Worm (Caenorhabditis elegans) whole organism, late embryonic: ENCODE data around the gene ZK971.1.

Experiments
- F13H6.1 ChIP-seq: sonication (generic microtip); optimal IDR thresholded peaks from 2 replicates; lab custom pipeline; 2016; ENCODE audit warnings: missing genetic modification characterization, missing compliant biosample characterization
- K09A11.1 ChIP-seq: sonication (generic microtip); optimal IDR thresholded peaks from 2 replicates; lab custom pipeline; 2017; ENCODE audit warnings: antibody characterized with exemption, mild to moderate bottlenecking, missing genetic modification characterization, missing compliant biosample characterization; ENCODE audit not compliant: insufficient read depth
- Y22D7AL.16 ChIP-seq: sonication (generic microtip); optimal IDR thresholded peaks from 2 replicates; lab custom pipeline; 2016; ENCODE audit warnings: missing genetic modification characterization, missing compliant biosample characterization
- ama-1 ChIP-seq: fragments of 150-350 bp; optimal IDR thresholded peaks from 2 replicates; lab custom pipeline; 2014
- ceh-18 ChIP-seq: sonication (generic microtip); optimal IDR thresholded peaks from 2 replicates; lab custom pipeline; 2016; ENCODE audit warnings: missing genetic modification characterization, missing compliant biosample characterization
- ceh-19 ChIP-seq: fragments of 200-800 bp; sonication (Bioruptor generic); optimal IDR thresholded peaks from 2 replicates; lab custom pipeline; 2018; ENCODE audit warnings: mild to moderate bottlenecking, missing genetic modification characterization, missing compliant biosample characterization
- ceh-22 ChIP-seq: sonication (generic microtip); optimal IDR thresholded peaks from 2 replicates; lab custom pipeline; 2017; ENCODE audit warnings: missing biosample characterization, missing genetic modification characterization
- ceh-24 ChIP-seq: sonication (generic microtip); optimal IDR thresholded peaks from 2 replicates; lab custom pipeline; 2016; ENCODE audit warnings: mild to moderate bottlenecking, missing genetic modification characterization, missing compliant biosample characterization
- ceh-30 ChIP-seq: fragments of 150-350 bp; optimal IDR thresholded peaks from 2 replicates; lab custom pipeline; 2014; ENCODE audit warnings: missing biosample characterization, missing genetic modification characterization
- ceh-45 ChIP-seq: fragments of 200-800 bp; sonication (Bioruptor generic); IDR thresholded peaks from 2 replicates; pipeline ENCODE4 v1.3.6; 2022; ENCODE audit warnings: missing genetic modification reagents, missing genetic modification characterization, missing compliant biosample characterization
- ceh-48 ChIP-seq: sonication (generic microtip); optimal IDR thresholded peaks from 2 replicates; lab custom pipeline; 2016; ENCODE audit warnings: missing genetic modification characterization, inconsistent platforms, missing compliant biosample characterization
- ceh-6 ChIP-seq: fragments of 200-800 bp; sonication (Bioruptor generic); optimal IDR thresholded peaks from 2 replicates; lab custom pipeline; 2018; ENCODE audit warnings: mild to moderate bottlenecking, missing genetic modification characterization, missing compliant biosample characterization
- ceh-9 ChIP-seq: sonication (generic microtip); optimal IDR thresholded peaks from 2 replicates; lab custom pipeline; 2016; ENCODE audit warnings: mild to moderate bottlenecking, missing genetic modification characterization, inconsistent platforms, missing compliant biosample characterization
- che-1 ChIP-seq: sonication (generic microtip); optimal IDR thresholded peaks from 2 replicates; lab custom pipeline; 2016; ENCODE audit warnings: mild to moderate bottlenecking, missing genetic modification characterization, missing compliant biosample characterization
- dmd-4 ChIP-seq: sonication (generic microtip); optimal IDR thresholded peaks from 2 replicates; lab custom pipeline; 2016; ENCODE audit warnings: borderline replicate concordance, missing genetic modification characterization, missing compliant biosample characterization
- elt-2 ChIP-seq: sonication (generic microtip); optimal IDR thresholded peaks from 2 replicates; lab custom pipeline; 2016; ENCODE audit warnings: missing genetic modification reagents, missing genetic modification characterization, missing compliant biosample characterization
- ets-4 ChIP-seq: sonication (generic microtip); optimal IDR thresholded peaks from 2 replicates; lab custom pipeline; 2016; ENCODE audit warnings: missing genetic modification characterization, missing compliant biosample characterization
- eyg-1 ChIP-seq: sonication (generic microtip); optimal IDR thresholded peaks from 2 replicates; lab custom pipeline; 2016; ENCODE audit warnings: missing genotype, missing genetic modification characterization, missing compliant biosample characterization
- fax-1 ChIP-seq: sonication (generic microtip); optimal IDR thresholded peaks from 2 replicates; lab custom pipeline; 2016; ENCODE audit warnings: missing genotype, missing genetic modification characterization, missing compliant biosample characterization
- fkh-6 ChIP-seq: sonication (generic microtip); optimal IDR thresholded peaks from 2 replicates; lab custom pipeline; 2016; ENCODE audit warnings: missing genetic modification characterization, missing compliant biosample characterization
- hlh-15 ChIP-seq: sonication (generic microtip); optimal IDR thresholded peaks from 2 replicates; lab custom pipeline; 2016; ENCODE audit warnings: missing genetic modification characterization, missing compliant biosample characterization
- hlh-6 ChIP-seq: sonication (generic microtip); optimal IDR thresholded peaks from 2 replicates; lab custom pipeline; 2016; ENCODE audit warnings: missing genotype, missing genetic modification characterization, missing compliant biosample characterization
- hlh-8 ChIP-seq: sonication (generic microtip); optimal IDR thresholded peaks from 2 replicates; lab custom pipeline; 2016; ENCODE audit warnings: missing genotype, missing genetic modification characterization, missing compliant biosample characterization
- mec-3 ChIP-seq: sonication (generic microtip); optimal IDR thresholded peaks from 2 replicates; lab custom pipeline; 2016; ENCODE audit warnings: borderline replicate concordance, missing genetic modification characterization, missing compliant biosample characterization
- nhr-11 ChIP-seq: fragments of 150-350 bp; optimal IDR thresholded peaks from 2 replicates; lab custom pipeline; 2014; ENCODE audit warnings: missing biosample characterization, missing genetic modification characterization
- nhr-232 ChIP-seq: sonication (generic microtip); optimal IDR thresholded peaks from 2 replicates; lab custom pipeline; 2016; ENCODE audit warnings: missing genetic modification characterization, missing compliant biosample characterization
- odd-2 ChIP-seq: sonication (generic microtip); optimal IDR thresholded peaks from 2 replicates; lab custom pipeline; 2017; ENCODE audit warnings: antibody characterized with exemption, mild to moderate bottlenecking, missing genetic modification characterization, missing compliant biosample characterization
- pag-3 ChIP-seq: sonication (generic microtip); optimal IDR thresholded peaks from 2 replicates; lab custom pipeline; 2016; ENCODE audit warnings: missing compliant biosample characterization, missing genetic modification characterization, borderline replicate concordance
- pax-1 ChIP-seq: fragments of 150-350 bp; optimal IDR thresholded peaks from 2 replicates; lab custom pipeline; 2014; ENCODE audit warnings: missing biosample characterization, missing genetic modification characterization
- pha-2 ChIP-seq: sonication (generic microtip); optimal IDR thresholded peaks from 2 replicates; lab custom pipeline; 2017; ENCODE audit warnings: mild to moderate bottlenecking, missing genetic modification characterization, missing compliant biosample characterization
- pqm-1 ChIP-seq: sonication (generic microtip); optimal IDR thresholded peaks from 2 replicates; lab custom pipeline; 2016; ENCODE audit warnings: missing genetic modification characterization, missing compliant biosample characterization
- pros-1 ChIP-seq: fragments of 150-350 bp; optimal IDR thresholded peaks from 2 replicates; lab custom pipeline; 2014; ENCODE audit warnings: missing biosample characterization, missing genetic modification reagents, missing genetic modification characterization
- rnt-1 ChIP-seq: sonication (generic microtip); optimal IDR thresholded peaks from 2 replicates; lab custom pipeline; 2016; ENCODE audit warnings: missing genetic modification characterization, missing compliant biosample characterization
- sox-4 ChIP-seq: sonication (generic microtip); optimal IDR thresholded peaks from 2 replicates; lab custom pipeline; 2017; ENCODE audit warnings: mild to moderate bottlenecking, missing genetic modification characterization, inconsistent platforms, missing compliant biosample characterization
- syd-9 ChIP-seq: sonication (generic microtip); optimal IDR thresholded peaks from 2 replicates; lab custom pipeline; 2016; ENCODE audit warnings: mild to moderate bottlenecking, missing genetic modification characterization, moderate library complexity, missing compliant biosample characterization
- tbx-2 ChIP-seq: sonication (generic microtip); optimal IDR thresholded peaks from 2 replicates; lab custom pipeline; 2016; ENCODE audit warnings: missing genetic modification characterization, missing compliant biosample characterization
- tbx-7 ChIP-seq: sonication (generic microtip); optimal IDR thresholded peaks from 2 replicates; lab custom pipeline; 2016; ENCODE audit warnings: missing genotype, missing genetic modification characterization, missing compliant biosample characterization
- unc-3 ChIP-seq, 2 experiments: fragments of 200-800 bp in 1 of 2; sonication (Bioruptor generic) in 1 of 2; sonication (generic microtip) in 1 of 2; conservative IDR thresholded peaks in 1 of 2; optimal IDR thresholded peaks in 1 of 2; 2 replicates each; pipeline versions ENCODE4 v1.3.6 to Lab custom; 2016 to 2022; ENCODE audit warnings: missing compliant biosample characterization in 2 of 2, missing genetic modification characterization in 2 of 2, missing genetic modification reagents in 1 of 2
- unc-42 ChIP-seq: sonication (generic microtip); optimal IDR thresholded peaks from 2 replicates; lab custom pipeline; 2016; ENCODE audit warnings: missing genotype, missing genetic modification characterization, missing compliant biosample characterization
- unc-86 ChIP-seq: sonication (generic microtip); optimal IDR thresholded peaks from 2 replicates; lab custom pipeline; 2016; ENCODE audit warnings: missing genetic modification characterization, missing compliant biosample characterization

ZK971.1 gene

ce11 chrII:10315252-10315651 lies 35.8 kb upstream of the ZK971.1 start, which contains the start of gene idpp-8:
Gene idpp-8 (plus strand): TSS chrII:10315552.
- no peak for TF ChIP-seq pax-1 (tag; lab: Kevin White, UChicago)
- no peak for TF ChIP-seq che-1 (tag; lab: Kevin White, UChicago)
- no peak for TF ChIP-seq pha-2
- no peak for TF ChIP-seq nhr-232
- TF ChIP-seq fkh-6 (tag; lab: Kevin White, UChicago): no peak
- no peak for TF ChIP-seq tbx-7 (tag; lab: Kevin White, UChicago)
- TF ChIP-seq fax-1: no peak
- no peak for TF ChIP-seq rnt-1 (tag; lab: Kevin White, UChicago)
- no peak for TF ChIP-seq pqm-1
- no peak for TF ChIP-seq ama-1 (lab: Kevin White, UChicago)
- no peak for TF ChIP-seq mec-3 (tag; lab: Kevin White, UChicago)
- TF ChIP-seq sox-4: no peak
- no peak for TF ChIP-seq unc-86 (tag; lab: Kevin White, UChicago)
- no peak for TF ChIP-seq ceh-24 (tag; lab: Kevin White, UChicago)
- no peak for TF ChIP-seq elt-2 (tag; lab: Kevin White, UChicago)
- TF ChIP-seq ceh-19: no peak
- no peak for TF ChIP-seq hlh-8 (tag; lab: Kevin White, UChicago)
- TF ChIP-seq ceh-48: no peak

- TF ChIP-seq pros-1 (tag; lab: Kevin White, UChicago): no peak
- TF ChIP-seq odd-2 (tag; lab: Kevin White, UChicago): no peak
- TF ChIP-seq ceh-9: no peak
- TF ChIP-seq pag-3 (tag; lab: Kevin White, UChicago): no peak
- no peak for TF ChIP-seq ceh-6 (GFP tag; lab: Kevin White, UChicago)
- TF ChIP-seq nhr-11 (tag; lab: Kevin White, UChicago): no peak
- TF ChIP-seq ceh-24 (tag; lab: Kevin White, UChicago): no peak
- TF ChIP-seq eyg-1: no peak
- no peak for TF ChIP-seq unc-3 (GFP tag; conservative IDR thresholded peaks at IDR 0.05; lab: Robert Waterston, UW)
- no peak for TF ChIP-seq unc-3 (tag; optimal IDR thresholded peaks at IDR 0.05; lab: Kevin White, UChicago)
- TF ChIP-seq ceh-30 (tag; lab: Kevin White, UChicago): no peak
- no peak for TF ChIP-seq tbx-2 (tag; lab: Kevin White, UChicago)
- no peak for TF ChIP-seq hlh-6
- no peak for TF ChIP-seq nhr-232
- no peak for TF ChIP-seq ceh-45 (GFP tag; lab: Robert Waterston, UW)
- TF ChIP-seq pha-2: no peak
- no peak for TF ChIP-seq syd-9 (tag; lab: Kevin White, UChicago)
- no peak for TF ChIP-seq Y22D7AL.16
Observed at ce11 chrII:10311973-10312372, 32.5 kb upstream of the ZK971.1 start, which contains the start of gene srlf-34. Gene srlf-34 (plus strand): TSS chrII:10312293.

ce11 chrII:10309337-10309736 lies 29.9 kb upstream of the ZK971.1 start, which contains the start of gene ZK970.8:
Gene ZK970.8 (plus strand): TSS chrII:10309637.
- no peak for TF ChIP-seq hlh-15
- no peak for TF ChIP-seq K09A11.1 (tag; lab: Kevin White, UChicago)
- no peak for TF ChIP-seq dmd-4 (tag; lab: Kevin White, UChicago)
- TF ChIP-seq ceh-48: no peak
- no peak for TF ChIP-seq ceh-6 (GFP tag; lab: Kevin White, UChicago)
- no peak for TF ChIP-seq ceh-18 (tag; lab: Kevin White, UChicago)
- no peak for TF ChIP-seq ets-4 (tag; lab: Kevin White, UChicago)
- TF ChIP-seq ceh-22: no peak
- TF ChIP-seq unc-42 (tag; lab: Kevin White, UChicago): no peak
- no peak for TF ChIP-seq pax-1 (tag; lab: Kevin White, UChicago)
- TF ChIP-seq F13H6.1 (tag; lab: Kevin White, UChicago): no peak
